Worm (Caenorhabditis elegans) whole organism, L3 larva: ENCODE results near the gene Y38E10A.1.

Experiments
- R02D3.7 ChIP-seq: fragments of 150-350 bp; optimal IDR thresholded peaks from 2 replicates; lab custom pipeline; 2014; ENCODE audit warnings: missing biosample characterization, missing genetic modification characterization
- aly-2 ChIP-seq: fragments of 150-350 bp; optimal IDR thresholded peaks from 2 replicates; lab custom pipeline; 2014; ENCODE audit warnings: missing biosample characterization, missing genetic modification characterization
- ceh-16 ChIP-seq: sonication (generic microtip); optimal IDR thresholded peaks from 2 replicates; lab custom pipeline; 2017; ENCODE audit warnings: missing biosample characterization, missing genetic modification characterization
- ceh-82 ChIP-seq: fragments of 150-350 bp; optimal IDR thresholded peaks from 2 replicates; lab custom pipeline; 2014; ENCODE audit warnings: missing biosample characterization, missing genetic modification characterization
- daf-12 ChIP-seq: fragments of 150-350 bp; optimal IDR thresholded peaks from 2 replicates; lab custom pipeline; 2014; ENCODE audit warnings: missing biosample characterization, missing genetic modification reagents, missing genetic modification characterization
- egl-27 ChIP-seq: sonication (generic microtip); optimal IDR thresholded peaks from 4 replicates; lab custom pipeline; 2017; ENCODE audit warnings: missing biosample characterization, missing genetic modification reagents, missing genetic modification characterization
- egl-5 ChIP-seq: fragments of 150-350 bp; optimal IDR thresholded peaks from 2 replicates; lab custom pipeline; 2017; ENCODE audit warnings: missing biosample characterization, missing genetic modification reagents, missing genetic modification characterization, inconsistent platforms
- elt-1 ChIP-seq: fragments of 150-350 bp; optimal IDR thresholded peaks from 2 replicates; lab custom pipeline; 2014; ENCODE audit warnings: missing biosample characterization, missing genetic modification characterization
- elt-2 ChIP-seq: sonication (generic microtip); optimal IDR thresholded peaks from 2 replicates; lab custom pipeline; 2016; ENCODE audit warnings: missing genetic modification reagents, mild to moderate bottlenecking, missing genetic modification characterization, missing compliant biosample characterization
- elt-3 ChIP-seq, 3 experiments: fragments of 150-350 bp in 1 of 3; sonication (generic microtip) in 2 of 3; optimal IDR thresholded peaks; 2 replicates in 2 of 3; 4 replicates in 1 of 3; lab custom pipeline; 2014 to 2017; ENCODE audit warnings: missing biosample characterization in 3 of 3, missing genetic modification characterization in 3 of 3
- eor-1 ChIP-seq, 2 experiments: fragments of 150-350 bp; optimal IDR thresholded peaks; 2 replicates each; lab custom pipeline; 2014 to 2018; ENCODE audit warnings: missing biosample characterization in 2 of 2, missing genetic modification characterization in 2 of 2
- fkh-10 ChIP-seq: sonication (generic microtip); optimal IDR thresholded peaks from 2 replicates; lab custom pipeline; 2017; ENCODE audit warnings: missing biosample characterization, missing genetic modification reagents, missing genetic modification characterization
- fkh-2 ChIP-seq: fragments of 150-350 bp; optimal IDR thresholded peaks from 2 replicates; lab custom pipeline; 2014; ENCODE audit warnings: missing biosample characterization, missing genetic modification reagents, missing genetic modification characterization
- hmg-11 ChIP-seq: sonication (generic microtip); optimal IDR thresholded peaks from 2 replicates; lab custom pipeline; 2016; ENCODE audit warnings: missing genetic modification characterization, missing compliant biosample characterization
- lin-15B ChIP-seq: fragments of 150-350 bp; optimal IDR thresholded peaks from 2 replicates; lab custom pipeline; 2014; ENCODE audit warnings: missing biosample characterization, missing genetic modification characterization
- lin-39 ChIP-seq: fragments of 150-350 bp; optimal IDR thresholded peaks from 2 replicates; lab custom pipeline; 2018; ENCODE audit warnings: missing biosample characterization, missing genetic modification reagents, missing genetic modification characterization
- lsy-12 ChIP-seq: sonication (generic microtip); optimal IDR thresholded peaks from 2 replicates; lab custom pipeline; 2016; ENCODE audit warnings: mild to moderate bottlenecking, missing genetic modification characterization, missing compliant biosample characterization
- mdl-1 ChIP-seq: fragments of 150-350 bp; optimal IDR thresholded peaks from 2 replicates; lab custom pipeline; 2014; ENCODE audit warnings: missing biosample characterization, missing genetic modification characterization
- mml-1 ChIP-seq: fragments of 150-350 bp; sonication (generic microtip); optimal IDR thresholded peaks from 3 replicates; lab custom pipeline; 2014; ENCODE audit warnings: missing biosample characterization, missing genetic modification characterization
- nfya-1 ChIP-seq: sonication (generic microtip); optimal IDR thresholded peaks from 2 replicates; lab custom pipeline; 2017; ENCODE audit warnings: missing genetic modification characterization, mild to moderate bottlenecking, missing compliant biosample characterization, antibody characterized with exemption, moderate library complexity; ENCODE audit not compliant: insufficient read depth
- nhr-11 ChIP-seq: fragments of 150-350 bp; optimal IDR thresholded peaks from 2 replicates; lab custom pipeline; 2014; ENCODE audit warnings: missing biosample characterization, missing genetic modification characterization
- nhr-12 ChIP-seq: fragments of 150-350 bp; optimal IDR thresholded peaks from 2 replicates; lab custom pipeline; 2014; ENCODE audit warnings: missing biosample characterization, missing genetic modification characterization
- nhr-23 ChIP-seq: fragments of 150-350 bp; optimal IDR thresholded peaks from 2 replicates; lab custom pipeline; 2014; ENCODE audit warnings: missing biosample characterization, missing genetic modification reagents, missing genetic modification characterization
- nhr-237 ChIP-seq: fragments of 150-350 bp; optimal IDR thresholded peaks from 2 replicates; lab custom pipeline; 2014; ENCODE audit warnings: missing biosample characterization, missing genetic modification characterization
- nhr-25 ChIP-seq: sonication (generic microtip); optimal IDR thresholded peaks from 2 replicates; lab custom pipeline; 2017; ENCODE audit warnings: missing biosample characterization, missing genetic modification characterization
- nhr-28 ChIP-seq: fragments of 150-350 bp; optimal IDR thresholded peaks from 2 replicates; lab custom pipeline; 2014; ENCODE audit warnings: missing biosample characterization, missing genetic modification characterization
- nhr-43 ChIP-seq: sonication (generic microtip); optimal IDR thresholded peaks from 2 replicates; lab custom pipeline; 2016; ENCODE audit warnings: mild to moderate bottlenecking, missing genetic modification characterization, missing compliant biosample characterization; ENCODE audit not compliant: poor library complexity, severe bottlenecking
- nhr-67 ChIP-seq: fragments of 150-350 bp; optimal IDR thresholded peaks from 2 replicates; lab custom pipeline; 2014; ENCODE audit warnings: missing biosample characterization, missing genetic modification characterization
- nhr-77 ChIP-seq: fragments of 150-350 bp; optimal IDR thresholded peaks from 2 replicates; lab custom pipeline; 2014; ENCODE audit warnings: missing biosample characterization, missing genetic modification characterization
- pha-4 ChIP-seq: fragments of 150-350 bp; optimal IDR thresholded peaks from 2 replicates; lab custom pipeline; 2014; ENCODE audit warnings: missing biosample characterization, missing genetic modification reagents, missing genetic modification characterization
- skn-1 ChIP-seq: fragments of 150-350 bp; optimal IDR thresholded peaks from 2 replicates; lab custom pipeline; 2014; ENCODE audit warnings: missing biosample characterization, missing genetic modification characterization
- tbx-2 ChIP-seq: sonication (generic microtip); optimal IDR thresholded peaks from 2 replicates; lab custom pipeline; 2016; ENCODE audit warnings: mild to moderate bottlenecking, missing genetic modification characterization, missing compliant biosample characterization
- unc-62 ChIP-seq: fragments of 150-350 bp; sonication (generic microtip); optimal IDR thresholded peaks from 4 replicates; lab custom pipeline; 2014; ENCODE audit warnings: missing biosample characterization, missing genetic modification reagents, missing genetic modification characterization
- zag-1 ChIP-seq: fragments of 150-350 bp; optimal IDR thresholded peaks from 2 replicates; lab custom pipeline; 2014; ENCODE audit warnings: missing biosample characterization, missing genetic modification characterization
- ztf-11 ChIP-seq: fragments of 150-350 bp; optimal IDR thresholded peaks from 2 replicates; lab custom pipeline; 2014; ENCODE audit warnings: missing biosample characterization, missing genetic modification characterization
- ztf-4 ChIP-seq: fragments of 150-350 bp; optimal IDR thresholded peaks from 2 replicates; lab custom pipeline; 2014; ENCODE audit warnings: missing biosample characterization, missing genetic modification characterization

The Y38E10A.1 gene

ce11 chrII:12549613-12550012 lies 20.8 kb downstream of the Y38E10A.1 start:
- TF ChIP-seq fkh-2 (tag; lab: Kevin White, UChicago) (no peak), nhr-11 (tag; lab: Kevin White, UChicago) (no peak), nhr-67 (tag; lab: Kevin White, UChicago) (no peak), egl-27 (tag; lab: Kevin White, UChicago) (no peak), aly-2 (tag; lab: Kevin White, UChicago) (no peak), hmg-11 (tag; lab: Kevin White, UChicago) (no peak), lsy-12 (tag; lab: Kevin White, UChicago) (no peak), ceh-82 (no peak), elt-2 (tag; lab: Kevin White, UChicago) (no peak), R02D3.7 (no peak), nfya-1 (tag; lab: Kevin White, UChicago) (peak; percentile 75), ceh-16 (no peak), tbx-2 (tag; lab: Kevin White, UChicago) (no peak), skn-1 (tag; lab: Kevin White, UChicago) (no peak), nhr-43 (peak; percentile 4), fkh-10 (no peak), ztf-4 (tag; lab: Kevin White, UChicago) (no peak), ztf-11 (tag; lab: Kevin White, UChicago) (no peak), mdl-1 (tag; lab: Kevin White, UChicago) (no peak), pha-4 (tag; lab: Kevin White, UChicago) (no peak), mml-1 (tag; lab: Kevin White, UChicago) (no peak), nhr-12 (tag; lab: Kevin White, UChicago) (no peak), elt-3 (tag; optimal IDR thresholded peaks at IDR 0.05; lab: Kevin White, UChicago) (peak in 1 of 3 experiments; percentile 20), nhr-25 (tag; lab: Kevin White, UChicago) (peak; percentile 52), zag-1 (tag; lab: Kevin White, UChicago) (no peak)

- TF ChIP-seq skn-1 (tag; lab: Kevin White, UChicago): no peak
- no peak for TF ChIP-seq nhr-23 (tag; lab: Kevin White, UChicago)
- TF ChIP-seq eor-1 (tag; optimal IDR thresholded peaks at IDR 0.05; lab: Kevin White, UChicago): no peak
- no peak for TF ChIP-seq mml-1 (tag; lab: Kevin White, UChicago)
- TF ChIP-seq aly-2 (tag; lab: Kevin White, UChicago): no peak
- no peak for TF ChIP-seq nhr-67 (tag; lab: Kevin White, UChicago)
- TF ChIP-seq lin-15B (tag; lab: Kevin White, UChicago): no peak
- TF ChIP-seq lin-39 (tag; lab: Kevin White, UChicago): no peak
- no peak for TF ChIP-seq fkh-10
- no peak for TF ChIP-seq elt-2 (tag; lab: Kevin White, UChicago)
Measured at ce11 chrII:12547547-12547946, 22.9 kb downstream of the Y38E10A.1 start, which contains the start of gene F49C5.16. Gene F49C5.16, plus strand, starts transcription at chrII:12547847.

- TF ChIP-seq zag-1 (tag; lab: Kevin White, UChicago) (no peak), unc-62 (GFP tag; lab: Kevin White, UChicago) (no peak), nhr-28 (tag; lab: Kevin White, UChicago) (no peak), nfya-1 (tag; lab: Kevin White, UChicago) (no peak), elt-1 (tag; lab: Kevin White, UChicago) (no peak), nhr-23 (tag; lab: Kevin White, UChicago) (no peak), ztf-4 (tag; lab: Kevin White, UChicago) (no peak), mdl-1 (tag; lab: Kevin White, UChicago) (no peak), daf-12 (no peak), nhr-43 (no peak), nhr-11 (tag; lab: Kevin White, UChicago) (no peak), egl-27 (tag; lab: Kevin White, UChicago) (no peak), tbx-2 (tag; lab: Kevin White, UChicago) (no peak), lin-39 (tag; lab: Kevin White, UChicago) (no peak), elt-3 (tag; optimal IDR thresholded peaks at IDR 0.05; lab: Kevin White, UChicago) (no peak), fkh-2 (tag; lab: Kevin White, UChicago) (no peak), ztf-11 (tag; lab: Kevin White, UChicago) (no peak), pha-4 (tag; lab: Kevin White, UChicago) (no peak)
Measured at ce11 chrII:12546413-12546812, 24.0 kb downstream of the Y38E10A.1 start, which contains the start of the genes F49C5.5 and F49C5.10. Gene F49C5.5, minus strand, starts transcription at chrII:12546513. Gene F49C5.10, plus strand, starts transcription at chrII:12546756.

DNA sequence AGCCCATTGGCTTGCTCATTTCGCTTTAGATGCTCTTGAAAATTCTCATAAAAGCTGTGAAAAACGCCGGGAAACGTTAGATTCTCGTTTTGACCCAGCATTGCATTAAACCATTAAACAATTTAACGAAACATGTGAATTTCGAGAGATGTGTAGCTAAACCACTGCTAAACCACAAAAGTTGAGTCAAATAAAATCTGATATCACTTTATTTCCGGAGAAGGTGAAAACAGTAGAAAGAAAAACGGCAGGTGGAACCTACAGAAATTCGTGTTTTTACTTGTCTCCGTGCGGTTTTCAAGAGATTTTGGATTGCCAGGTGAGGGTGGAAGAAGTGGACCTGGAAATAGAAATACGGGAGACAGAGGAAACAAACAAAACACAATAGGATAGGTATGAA lies 25.9 kb downstream of the Y38E10A.1 start, which contains the start of gene F49C5.9:
Gene F49C5.9 (minus strand): TSS at position 101 of the 400 bp plus-strand sequence.
- no peak for TF ChIP-seq lsy-12 (tag; lab: Kevin White, UChicago)
- no peak for TF ChIP-seq fkh-2 (tag; lab: Kevin White, UChicago)
- TF ChIP-seq nhr-237 (tag; lab: Kevin White, UChicago): no peak
- TF ChIP-seq mml-1 (tag; lab: Kevin White, UChicago): no peak
- TF ChIP-seq pha-4 (tag; lab: Kevin White, UChicago): no peak
- no peak for TF ChIP-seq aly-2 (tag; lab: Kevin White, UChicago)
- TF ChIP-seq nhr-23 (tag; lab: Kevin White, UChicago): no peak
- no peak for TF ChIP-seq nhr-67 (tag; lab: Kevin White, UChicago)
- no peak for TF ChIP-seq egl-5 (tag; lab: Kevin White, UChicago)
- no peak for TF ChIP-seq daf-12
- TF ChIP-seq nhr-77 (tag; lab: Kevin White, UChicago): no peak
